Worm (Caenorhabditis elegans) whole organism, L4 larva: Measurements from ENCODE around the gene srlf-15.

ENCODE experiments used
- R02D3.7 ChIP-seq: fragments of 150-350 bp; sonication (generic microtip); optimal IDR thresholded peaks from 3 replicates; lab custom pipeline; 2014; ENCODE audit warnings: missing biosample characterization, missing genetic modification characterization
- Y5F2A.4 ChIP-seq: fragments of 200-800 bp; sonication (Bioruptor generic); optimal IDR thresholded peaks from 2 replicates; lab custom pipeline; 2018; ENCODE audit warnings: mild to moderate bottlenecking, missing genetic modification characterization, missing compliant biosample characterization
- ZK546.5 ChIP-seq, 2 experiments: sonication (generic microtip); optimal IDR thresholded peaks; 2 replicates each; lab custom pipeline; 2017; ENCODE audit warnings: missing biosample characterization in 2 of 2, missing genetic modification characterization in 2 of 2
- dmd-9 ChIP-seq: fragments of 200-800 bp; sonication (Bioruptor generic); IDR thresholded peaks from 2 replicates; pipeline ENCODE4 v1.3.6; 2022; ENCODE audit warnings: missing genetic modification reagents, missing genetic modification characterization, missing compliant biosample characterization
- dpl-1 ChIP-seq: fragments of 150-350 bp; optimal IDR thresholded peaks from 2 replicates; lab custom pipeline; 2014; ENCODE audit warnings: missing biosample characterization, missing genetic modification reagents, missing genetic modification characterization
- fos-1 ChIP-seq: fragments of 150-350 bp; optimal IDR thresholded peaks from 2 replicates; lab custom pipeline; 2014; ENCODE audit warnings: missing biosample characterization, missing genetic modification characterization
- lin-15B ChIP-seq: fragments of 150-350 bp; sonication (generic microtip); optimal IDR thresholded peaks from 3 replicates; lab custom pipeline; 2014; ENCODE audit warnings: missing biosample characterization, missing genetic modification characterization
- mep-1 ChIP-seq: fragments of 150-350 bp; sonication (generic microtip); optimal IDR thresholded peaks from 3 replicates; lab custom pipeline; 2014; ENCODE audit warnings: missing biosample characterization, missing genetic modification characterization
- nhr-28 ChIP-seq: fragments of 150-350 bp; optimal IDR thresholded peaks from 2 replicates; lab custom pipeline; 2014; ENCODE audit warnings: missing biosample characterization, missing genetic modification characterization
- nhr-76 ChIP-seq: fragments of 150-350 bp; optimal IDR thresholded peaks from 2 replicates; lab custom pipeline; 2014; ENCODE audit warnings: missing biosample characterization, missing genetic modification characterization
- php-3 ChIP-seq: fragments of 200-800 bp; sonication (Bioruptor generic); IDR thresholded peaks from 2 replicates; pipeline ENCODE4 v1.3.6; 2022; ENCODE audit warnings: missing genetic modification reagents, missing genetic modification characterization, missing compliant biosample characterization
- pqm-1 ChIP-seq: sonication (generic microtip); optimal IDR thresholded peaks from 2 replicates; lab custom pipeline; 2017; ENCODE audit warnings: missing biosample characterization, missing genetic modification characterization
- vab-7 ChIP-seq: fragments of 200-800 bp; sonication (Bioruptor generic); IDR thresholded peaks from 2 replicates; pipeline ENCODE4 v1.3.6; 2022; ENCODE audit warnings: missing genetic modification reagents, missing genetic modification characterization, missing compliant biosample characterization
- zfp-3 ChIP-seq: fragments of 200-800 bp; sonication (Bioruptor generic); conservative IDR thresholded peaks from 2 replicates; pipeline ENCODE4 v1.3.6; 2022; ENCODE audit warnings: missing genetic modification reagents, missing genetic modification characterization, missing compliant biosample characterization

DNA sequence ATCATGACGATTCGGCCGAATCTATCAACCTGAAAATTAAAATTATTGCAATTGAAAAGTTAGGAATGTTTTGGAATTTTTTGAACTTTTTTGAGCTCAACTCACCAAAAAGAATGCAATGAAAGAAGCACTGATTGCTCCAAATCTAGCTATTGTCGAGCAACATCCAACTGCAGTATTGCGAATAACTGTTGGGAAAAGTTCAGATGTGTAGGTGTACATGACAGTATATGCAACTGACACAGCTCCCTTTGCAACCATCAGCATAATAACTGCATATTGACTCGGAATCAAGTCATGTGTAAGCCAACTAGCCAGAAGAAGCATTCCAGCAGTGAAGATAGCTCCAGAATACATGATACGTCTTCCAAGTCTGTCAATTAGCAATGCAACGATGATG lies 16.7 kb downstream of the srlf-15 start:
- TF ChIP-seq dmd-9 (no peak), pqm-1 (tag; lab: Kevin White, UChicago) (no peak), nhr-28 (tag; lab: Kevin White, UChicago) (no peak), zfp-3 (GFP tag; lab: Robert Waterston, UW) (no peak), php-3 (GFP tag; lab: Robert Waterston, UW) (no peak), dpl-1 (GFP tag; lab: Kevin White, UChicago) (no peak), ZK546.5 (tag; optimal IDR thresholded peaks at IDR 0.05; lab: Kevin White, UChicago) (no peak), R02D3.7 (no peak), lin-15B (tag; lab: Kevin White, UChicago) (no peak), Y5F2A.4 (GFP tag; lab: Kevin White, UChicago) (no peak), fos-1 (tag; lab: Kevin White, UChicago) (no peak), mep-1 (tag; lab: Kevin White, UChicago) (no peak), nhr-76 (tag; lab: Kevin White, UChicago) (no peak), vab-7 (GFP tag; lab: Robert Waterston, UW) (no peak)
